Worm (Caenorhabditis elegans) whole organism, L4 larva: Measurements from ENCODE around the gene ins-17.

ENCODE experiments used
- Y105C5A.15 ChIP-seq: fragments of 200-800 bp; sonication (Bioruptor generic); IDR thresholded peaks from 2 replicates; pipeline ENCODE4 v1.3.6; 2022; ENCODE audit warnings: missing genetic modification characterization, missing compliant biosample characterization
- ama-1 ChIP-seq: fragments of 150-350 bp; optimal IDR thresholded peaks from 2 replicates; lab custom pipeline; 2014; ENCODE audit warnings: inconsistent platforms, mixed read lengths
- dve-1 ChIP-seq: sonication (generic microtip); optimal IDR thresholded peaks from 2 replicates; lab custom pipeline; 2017; ENCODE audit warnings: antibody characterized with exemption, mild to moderate bottlenecking, missing genetic modification characterization, missing compliant biosample characterization; ENCODE audit not compliant: insufficient read depth
- hmg-1.1 ChIP-seq: fragments of 200-800 bp; sonication (Bioruptor generic); IDR thresholded peaks from 2 replicates; pipeline ENCODE4 v1.3.6; 2022; ENCODE audit warnings: missing genetic modification reagents, missing genetic modification characterization, missing compliant biosample characterization
- lin-13 ChIP-seq: fragments of 150-350 bp; optimal IDR thresholded peaks from 2 replicates; lab custom pipeline; 2014; ENCODE audit warnings: missing biosample characterization, missing genetic modification reagents, missing genetic modification characterization
- nhr-237 ChIP-seq: sonication (generic microtip); optimal IDR thresholded peaks from 2 replicates; lab custom pipeline; 2017; ENCODE audit warnings: missing biosample characterization, missing genetic modification characterization
- nhr-28 ChIP-seq: fragments of 150-350 bp; optimal IDR thresholded peaks from 2 replicates; lab custom pipeline; 2014; ENCODE audit warnings: missing biosample characterization, missing genetic modification characterization
- nhr-42 ChIP-seq: fragments of 200-800 bp; sonication (Bioruptor generic); IDR thresholded peaks from 2 replicates; pipeline ENCODE4 v1.3.6; 2022; ENCODE audit warnings: missing genetic modification characterization, missing compliant biosample characterization
- php-3 ChIP-seq: fragments of 200-800 bp; sonication (Bioruptor generic); IDR thresholded peaks from 2 replicates; pipeline ENCODE4 v1.3.6; 2022; ENCODE audit warnings: missing genetic modification reagents, missing genetic modification characterization, missing compliant biosample characterization
- pqm-1 ChIP-seq: sonication (generic microtip); optimal IDR thresholded peaks from 2 replicates; lab custom pipeline; 2017; ENCODE audit warnings: missing biosample characterization, missing genetic modification characterization
- spr-1 ChIP-seq: sonication (generic microtip); optimal IDR thresholded peaks from 2 replicates; lab custom pipeline; 2016; ENCODE audit warnings: mild to moderate bottlenecking, missing genetic modification characterization, missing compliant biosample characterization
- spr-3 ChIP-seq: fragments of 200-800 bp; sonication (Bioruptor generic); optimal IDR thresholded peaks from 2 replicates; lab custom pipeline; 2018; ENCODE audit warnings: mild to moderate bottlenecking, missing genetic modification characterization, missing compliant biosample characterization
- unc-62 ChIP-seq, 3 experiments: fragments of 150-350 bp in 1 of 3; sonication (generic microtip); optimal IDR thresholded peaks in 2 of 3; peaks in 1 of 3; 1 replicate in 1 of 3; 2 replicates in 2 of 3; lab custom pipeline; 2014 to 2017; ENCODE audit warnings: missing biosample characterization in 3 of 3, missing genetic modification characterization in 3 of 3, missing genetic modification reagents in 3 of 3, missing genotype in 1 of 3
- ztf-11 ChIP-seq: fragments of 150-350 bp; optimal IDR thresholded peaks from 2 replicates; lab custom pipeline; 2014; ENCODE audit warnings: missing biosample characterization, missing genetic modification characterization

DNA sequence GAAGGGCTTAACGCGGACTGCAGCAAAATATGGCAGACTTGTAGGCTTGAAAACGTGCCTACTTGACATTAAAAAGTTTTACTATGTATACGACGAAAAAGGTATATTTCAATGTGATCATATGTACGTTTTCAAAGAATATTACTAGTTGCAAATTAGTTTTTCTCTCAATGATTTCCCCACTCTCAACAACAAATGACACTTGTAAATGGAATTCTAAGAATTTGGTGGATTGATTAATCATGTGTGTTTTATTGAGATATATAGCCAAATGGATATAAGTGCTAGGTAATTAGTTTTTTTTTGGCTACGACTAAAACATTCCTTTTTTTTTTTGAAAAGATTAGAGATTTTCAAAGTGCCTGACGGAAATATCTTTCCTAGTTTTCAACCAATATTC, 9.9 kb upstream of the ins-17 start:
- TF ChIP-seq lin-13 (GFP tag; lab: Kevin White, UChicago) (no peak), ama-1 (lab: Kevin White, UChicago) (no peak), hmg-1.1 (GFP tag; lab: Robert Waterston, UW) (no peak), nhr-237 (tag; lab: Kevin White, UChicago) (no peak), php-3 (GFP tag; lab: Robert Waterston, UW) (no peak), unc-62 (GFP tag; optimal IDR thresholded peaks at IDR 0.05 in 1 of 2; lab: Kevin White, UChicago) (no peak), unc-62 (tag; optimal IDR thresholded peaks at IDR 0.05; lab: Kevin White, UChicago) (no peak), ztf-11 (no peak), dve-1 (tag; lab: Kevin White, UChicago) (no peak), nhr-28 (no peak), nhr-42 (GFP tag; lab: Robert Waterston, UW) (no peak), spr-1 (tag; lab: Kevin White, UChicago) (no peak), spr-3 (no peak), Y105C5A.15 (no peak), pqm-1 (no peak)
